Fruit fly (Drosophila melanogaster): ENCODE measurements around the gene fzr.

fzr gene

dm6 chrX:4686150-4686549, 6.8 kb upstream of the fzr start:
- TF ChIP-seq CG1620 (GFP tag; optimal IDR thresholded peaks at IDR 0.05) (no peak), ovo (GFP tag; optimal IDR thresholded peaks at IDR 0.05) (no peak), Hr96 (GFP tag; optimal IDR thresholded peaks at IDR 0.05) (no peak), CG11617 (GFP tag; optimal IDR thresholded peaks at IDR 0.05) (peak; percentile 69), Crg-1 (GFP tag; optimal IDR thresholded peaks at IDR 0.05) (no peak), Mnt (GFP tag; optimal IDR thresholded peaks at IDR 0.05) (peak; percentile 61), tj (GFP tag; optimal IDR thresholded peaks at IDR 0.05) (peak; percentile 86), CG33017 (tag; optimal IDR thresholded peaks at IDR 0.05) (no peak), cic (GFP tag; optimal IDR thresholded peaks at IDR 0.05) (peak; percentile 61), CG12768 (GFP tag; optimal IDR thresholded peaks at IDR 0.05) (peak; percentile 57), CG7101 (tag; optimal IDR thresholded peaks at IDR 0.05) (peak; percentile 40), Clk (GFP tag; optimal IDR thresholded peaks at IDR 0.05) (no peak), CG14711 (tag; optimal IDR thresholded peaks at IDR 0.05) (no peak), kay (GFP tag; ENCODE audit: borderline replicate concordance) (peak; percentile 87), cnc (optimal IDR thresholded peaks at IDR 0.05) (no peak), bab1 (GFP tag; optimal IDR thresholded peaks at IDR 0.05) (peak; percentile 14), CG7045 (GFP tag; optimal IDR thresholded peaks at IDR 0.05) (peak; percentile 43), pad (GFP tag; optimal IDR thresholded peaks at IDR 0.05) (peak; percentile 63), CG5204 (GFP tag; optimal IDR thresholded peaks at IDR 0.05) (no peak), toe (GFP tag; optimal IDR thresholded peaks at IDR 0.05) (no peak)

dm6 chrX:4684444-4684924, 5.1 kb upstream of the fzr start:
- TF ChIP-seq CG1620 (GFP tag; optimal IDR thresholded peaks at IDR 0.05), result peak; percentile 95
- peak; percentile 75 for TF ChIP-seq cic (GFP tag; optimal IDR thresholded peaks at IDR 0.05)
- TF ChIP-seq ovo (GFP tag; optimal IDR thresholded peaks at IDR 0.05), result peak; percentile 67
- peak; percentile 86 for TF ChIP-seq Mnt (GFP tag; optimal IDR thresholded peaks at IDR 0.05)
- peak; percentile 80 for TF ChIP-seq toe (GFP tag; optimal IDR thresholded peaks at IDR 0.05)
- peak; percentile 77 for TF ChIP-seq Crg-1 (GFP tag; optimal IDR thresholded peaks at IDR 0.05)
- TF ChIP-seq CG12768 (GFP tag; optimal IDR thresholded peaks at IDR 0.05), result peak; percentile 73
- peak; percentile 96 for TF ChIP-seq CG14711 (tag; optimal IDR thresholded peaks at IDR 0.05)
- peak; percentile 55 for TF ChIP-seq Clk (GFP tag; optimal IDR thresholded peaks at IDR 0.05)
- peak; percentile 93 for TF ChIP-seq bab1 (GFP tag; optimal IDR thresholded peaks at IDR 0.05)
- peak; percentile 84 for TF ChIP-seq pad (GFP tag; optimal IDR thresholded peaks at IDR 0.05)
- peak; percentile 76 for TF ChIP-seq CG7045 (GFP tag; optimal IDR thresholded peaks at IDR 0.05)
- TF ChIP-seq CG11617 (GFP tag; optimal IDR thresholded peaks at IDR 0.05), result peak; percentile 88
- peak; percentile 93 for TF ChIP-seq Hr96 (GFP tag; optimal IDR thresholded peaks at IDR 0.05)
- peak; percentile 75 for TF ChIP-seq CG5204 (GFP tag; optimal IDR thresholded peaks at IDR 0.05)
- peak; percentile 99 for TF ChIP-seq kay (GFP tag; ENCODE audit: borderline replicate concordance)
- peak; percentile 75 for TF ChIP-seq CG33017 (tag; optimal IDR thresholded peaks at IDR 0.05)
- no peak for TF ChIP-seq cnc (optimal IDR thresholded peaks at IDR 0.05)
- TF ChIP-seq tj (GFP tag; optimal IDR thresholded peaks at IDR 0.05), result peak; percentile 79
- TF ChIP-seq CG7101 (tag; optimal IDR thresholded peaks at IDR 0.05), result peak; percentile 89

- TF ChIP-seq Crg-1 (GFP tag; optimal IDR thresholded peaks at IDR 0.05) (peak; percentile 35), pad (GFP tag; optimal IDR thresholded peaks at IDR 0.05) (no peak), kay (GFP tag; ENCODE audit: borderline replicate concordance) (peak; percentile 61), CG12768 (GFP tag; optimal IDR thresholded peaks at IDR 0.05) (no peak), tj (GFP tag; optimal IDR thresholded peaks at IDR 0.05) (no peak), Mnt (GFP tag; optimal IDR thresholded peaks at IDR 0.05) (no peak), CG1620 (GFP tag; optimal IDR thresholded peaks at IDR 0.05) (peak; percentile 10), CG11617 (GFP tag; optimal IDR thresholded peaks at IDR 0.05) (peak; percentile 39), toe (GFP tag; optimal IDR thresholded peaks at IDR 0.05) (peak; percentile 16), CG7101 (tag; optimal IDR thresholded peaks at IDR 0.05) (peak; percentile 38), CG7045 (GFP tag; optimal IDR thresholded peaks at IDR 0.05) (peak; percentile 10), CG14711 (tag; optimal IDR thresholded peaks at IDR 0.05) (peak; percentile 24), bab1 (GFP tag; optimal IDR thresholded peaks at IDR 0.05) (no peak), Hr96 (GFP tag; optimal IDR thresholded peaks at IDR 0.05) (peak; percentile 10), cnc (optimal IDR thresholded peaks at IDR 0.05) (no peak), ovo (GFP tag; optimal IDR thresholded peaks at IDR 0.05) (no peak), CG5204 (GFP tag; optimal IDR thresholded peaks at IDR 0.05) (peak; percentile 45), CG33017 (tag; optimal IDR thresholded peaks at IDR 0.05) (peak; percentile 52), Clk (GFP tag; optimal IDR thresholded peaks at IDR 0.05) (no peak), cic (GFP tag; optimal IDR thresholded peaks at IDR 0.05) (no peak)
Observed at dm6 chrX:4679813-4680381, 560 bp upstream of the fzr start.

dm6 chrX:4678146-4678912, 1.0 kb downstream of the fzr start:
- no peak for TF ChIP-seq Crg-1 (GFP tag; optimal IDR thresholded peaks at IDR 0.05)
- TF ChIP-seq cnc (optimal IDR thresholded peaks at IDR 0.05), result no peak
- no peak for TF ChIP-seq cic (GFP tag; optimal IDR thresholded peaks at IDR 0.05)
- TF ChIP-seq CG12768 (GFP tag; optimal IDR thresholded peaks at IDR 0.05), result no peak
- no peak for TF ChIP-seq CG11617 (GFP tag; optimal IDR thresholded peaks at IDR 0.05)
- peak; percentile 11 for TF ChIP-seq Mnt (GFP tag; optimal IDR thresholded peaks at IDR 0.05)
- TF ChIP-seq CG33017 (tag; optimal IDR thresholded peaks at IDR 0.05), result no peak
- TF ChIP-seq CG1620 (GFP tag; optimal IDR thresholded peaks at IDR 0.05), result no peak

- TF ChIP-seq CG14711 (tag; optimal IDR thresholded peaks at IDR 0.05), result no peak
- TF ChIP-seq CG5204 (GFP tag; optimal IDR thresholded peaks at IDR 0.05), result no peak
- TF ChIP-seq cic (GFP tag; optimal IDR thresholded peaks at IDR 0.05), result no peak
- TF ChIP-seq CG12768 (GFP tag; optimal IDR thresholded peaks at IDR 0.05), result no peak
- no peak for TF ChIP-seq CG33017 (tag; optimal IDR thresholded peaks at IDR 0.05)
- TF ChIP-seq Mnt (GFP tag; optimal IDR thresholded peaks at IDR 0.05), result no peak
Observed at dm6 chrX:4677427-4677826, 1.9 kb downstream of the fzr start.

Data from whole organism, adult.